Worm (Caenorhabditis elegans) whole organism, L4/young adult: ENCODE data around the gene nhr-123.

Experiments
- W03F9.2 ChIP-seq: fragments of 150-350 bp; optimal IDR thresholded peaks from 2 replicates; lab custom pipeline; 2014; ENCODE audit warnings: missing biosample characterization, missing genetic modification characterization
- dao-5 ChIP-seq: sonication (generic microtip); optimal IDR thresholded peaks from 2 replicates; lab custom pipeline; 2016; ENCODE audit warnings: missing genotype, missing genetic modification characterization, moderate library complexity, missing compliant biosample characterization
- him-1 ChIP-seq: sonication (generic microtip); optimal IDR thresholded peaks from 2 replicates; lab custom pipeline; 2016; ENCODE audit warnings: missing genotype, missing genetic modification reagents, missing genetic modification characterization, missing compliant biosample characterization

nhr-123 gene

DNA sequence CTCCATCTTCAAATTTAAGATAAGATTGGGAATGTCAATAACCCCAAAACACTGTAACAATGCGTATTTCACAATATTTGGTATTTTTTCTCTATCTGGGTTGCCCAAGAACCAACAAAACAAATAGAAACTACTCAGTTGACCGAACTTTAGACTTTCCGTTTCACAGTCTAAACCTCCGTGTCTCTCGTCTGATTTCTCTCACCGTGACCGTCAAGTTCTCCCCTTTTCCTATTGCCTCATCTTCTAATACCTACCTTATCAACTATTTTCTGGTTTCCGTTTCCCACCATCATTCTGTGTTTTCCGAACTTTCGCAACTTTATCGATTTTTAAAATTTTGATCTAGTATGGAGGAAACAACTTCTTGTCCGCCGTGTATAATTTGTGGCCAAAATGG lies 43.0 kb downstream of the nhr-123 start, which contains the start of gene nhr-131:
Gene nhr-131 (plus strand): TSS at position 87 of the 400 bp plus-strand sequence.
- TF ChIP-seq W03F9.2 (no peak), him-1 (no peak), dao-5 (tag; lab: Kevin White, UChicago) (no peak)

DNA sequence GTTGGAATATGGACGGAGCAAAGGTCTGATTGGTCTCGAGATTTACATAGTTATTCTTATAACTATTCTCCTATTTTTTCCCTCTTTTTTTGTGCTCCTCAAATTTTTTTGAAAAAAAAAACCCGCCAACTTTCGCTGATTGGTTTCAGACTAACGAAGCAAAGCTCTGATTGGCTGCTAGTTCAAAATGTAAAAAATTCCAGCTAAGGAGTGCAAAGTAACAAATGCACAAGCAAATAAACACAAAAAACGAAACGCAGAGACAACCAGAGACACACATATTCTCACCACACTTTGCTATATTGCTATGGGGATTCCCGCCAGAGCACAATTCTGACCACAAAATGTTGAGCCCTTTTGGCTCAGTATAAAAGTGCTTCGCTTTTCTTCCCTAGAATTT lies 46.1 kb downstream of the nhr-123 start, which contains the start of gene T01G6.1:
Gene T01G6.1 (plus strand): TSS at position 301 of the 400 bp plus-strand sequence.
- no peak for TF ChIP-seq W03F9.2

DNA sequence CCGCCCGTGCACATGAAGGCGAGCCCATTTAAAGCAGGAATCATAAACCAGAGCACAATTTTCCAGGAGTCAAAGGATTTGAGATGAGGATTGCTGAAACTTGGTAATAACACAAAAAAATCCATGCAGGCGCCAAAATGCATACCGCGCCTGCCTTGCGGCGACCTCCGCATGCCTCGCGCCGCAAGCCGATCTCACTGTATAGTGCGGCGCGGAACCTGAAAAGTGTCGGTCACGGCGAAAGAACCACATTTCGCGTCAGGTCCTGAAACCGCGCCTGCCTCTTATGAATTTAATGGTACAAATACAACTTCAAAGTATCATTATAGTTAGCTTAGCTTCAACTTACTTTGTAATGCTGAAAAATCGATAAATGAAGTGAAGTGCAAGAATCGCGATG lies 49.3 kb downstream of the nhr-123 start:
- no peak for TF ChIP-seq W03F9.2

DNA sequence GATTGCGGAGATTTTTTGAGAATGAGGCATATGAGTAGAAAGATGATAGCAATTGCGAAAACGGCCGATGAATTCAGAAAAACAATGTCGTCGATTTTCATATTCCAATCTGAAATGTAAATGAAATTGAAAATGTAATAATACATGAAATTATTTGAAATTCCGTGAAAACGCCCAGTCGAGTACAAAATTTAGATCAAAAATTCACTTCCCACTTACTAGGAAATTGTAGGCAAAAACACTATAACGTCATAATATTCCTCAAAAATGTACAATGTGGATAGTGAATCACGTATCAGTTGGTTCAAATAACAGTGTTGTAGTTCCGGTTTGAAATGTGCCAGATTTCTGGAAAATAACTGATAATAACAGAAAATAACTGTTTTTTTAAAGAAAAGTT lies 50.0 kb downstream of the nhr-123 start, which contains the start of gene str-256:
Gene str-256 (minus strand): TSS at position 101 of the 400 bp plus-strand sequence.
- no peak for TF ChIP-seq dao-5 (tag; lab: Kevin White, UChicago)
- no peak for TF ChIP-seq W03F9.2
- TF ChIP-seq him-1: no peak

DNA sequence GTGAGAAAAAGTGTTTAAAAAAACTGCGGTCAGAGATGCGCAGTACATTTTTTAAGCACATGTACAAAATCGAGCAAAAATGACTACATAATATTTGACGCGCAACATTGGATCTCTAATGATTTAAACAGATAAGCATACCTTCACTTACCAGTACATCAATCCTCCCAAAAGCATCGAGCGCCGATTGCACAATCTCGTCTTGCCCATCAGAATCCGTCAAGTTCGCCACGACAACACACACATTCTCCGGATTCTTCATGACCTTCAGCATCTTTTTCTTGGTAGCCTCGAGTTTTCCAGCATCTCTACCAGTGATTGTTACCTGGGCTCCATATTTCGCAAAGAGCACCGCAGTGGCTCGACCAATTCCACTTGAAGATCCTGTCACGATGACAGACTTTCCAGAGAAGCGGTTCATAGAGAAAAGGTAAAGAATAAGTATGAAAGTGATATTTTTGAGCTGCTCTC lies 51.6 kb downstream of the nhr-123 start, which contains the start of gene T01G6.10:
Gene T01G6.10 (minus strand): TSS at position 421 of the 471 bp plus-strand sequence.
- no peak for TF ChIP-seq him-1
